Worm (Caenorhabditis elegans) whole organism, young adult: ENCODE data around the gene C32D5.11.

Experiments
- B0336.3 ChIP-seq: fragments of 200-800 bp; sonication (Bioruptor generic); IDR thresholded peaks from 2 replicates; pipeline ENCODE4 v1.3.6; 2022; ENCODE audit warnings: missing genetic modification characterization, missing compliant biosample characterization
- F22D6.2 ChIP-seq: sonication (generic microtip); optimal IDR thresholded peaks from 2 replicates; lab custom pipeline; 2016; ENCODE audit warnings: mild to moderate bottlenecking, missing genetic modification characterization, missing compliant biosample characterization
- F57A8.1 ChIP-seq: fragments of 200-800 bp; sonication (Bioruptor generic); optimal IDR thresholded peaks from 2 replicates; lab custom pipeline; 2018; ENCODE audit warnings: mild to moderate bottlenecking, missing genetic modification characterization, moderate library complexity, missing compliant biosample characterization
- atf-7 ChIP-seq: sonication (generic microtip); optimal IDR thresholded peaks from 2 replicates; lab custom pipeline; 2017; ENCODE audit warnings: mild to moderate bottlenecking, missing genetic modification characterization, missing compliant biosample characterization
- athp-1 ChIP-seq: sonication (generic microtip); optimal IDR thresholded peaks from 2 replicates; lab custom pipeline; 2017; ENCODE audit warnings: mild to moderate bottlenecking, missing genetic modification characterization, missing compliant biosample characterization
- attf-6 ChIP-seq: fragments of 200-800 bp; sonication (Bioruptor generic); IDR thresholded peaks from 2 replicates; pipeline ENCODE4 v1.3.6; 2022; ENCODE audit warnings: missing genetic modification reagents, missing genetic modification characterization, missing compliant biosample characterization
- cebp-1 ChIP-seq, 2 experiments: fragments of 200-800 bp in 1 of 2; sonication (Bioruptor generic) in 1 of 2; sonication (generic microtip) in 1 of 2; IDR thresholded peaks in 1 of 2; optimal IDR thresholded peaks in 1 of 2; 2 replicates each; pipeline versions ENCODE4 v1.3.6 to Lab custom; 2017 to 2022; ENCODE audit warnings: missing compliant biosample characterization in 2 of 2, missing genetic modification characterization in 2 of 2, mild to moderate bottlenecking in 1 of 2, missing genetic modification reagents in 1 of 2, moderate library complexity in 1 of 2
- ceh-79 ChIP-seq: sonication (generic microtip); optimal IDR thresholded peaks from 2 replicates; lab custom pipeline; 2017; ENCODE audit warnings: mild to moderate bottlenecking, missing genetic modification characterization, missing compliant biosample characterization
- die-1 ChIP-seq: sonication (generic microtip); optimal IDR thresholded peaks from 2 replicates; lab custom pipeline; 2016; ENCODE audit warnings: missing genotype, mild to moderate bottlenecking, missing genetic modification characterization, missing compliant biosample characterization
- let-526 ChIP-seq: fragments of 200-800 bp; sonication (Bioruptor generic); IDR thresholded peaks from 2 replicates; pipeline ENCODE4 v1.3.6; 2022; ENCODE audit warnings: missing genetic modification reagents, missing genetic modification characterization, missing compliant biosample characterization
- nhr-90 ChIP-seq: sonication (generic microtip); optimal IDR thresholded peaks from 2 replicates; lab custom pipeline; 2016; ENCODE audit warnings: missing genotype, mild to moderate bottlenecking, missing genetic modification characterization, missing compliant biosample characterization
- unc-62 ChIP-seq: fragments of 150-350 bp; optimal IDR thresholded peaks from 2 replicates; lab custom pipeline; 2014; ENCODE audit warnings: missing biosample characterization, missing genetic modification reagents, missing genetic modification characterization
- ztf-25 ChIP-seq: fragments of 200-800 bp; sonication (Bioruptor generic); IDR thresholded peaks from 2 replicates; pipeline ENCODE4 v1.3.6; 2022; ENCODE audit warnings: missing genetic modification reagents, missing genetic modification characterization, missing compliant biosample characterization

DNA sequence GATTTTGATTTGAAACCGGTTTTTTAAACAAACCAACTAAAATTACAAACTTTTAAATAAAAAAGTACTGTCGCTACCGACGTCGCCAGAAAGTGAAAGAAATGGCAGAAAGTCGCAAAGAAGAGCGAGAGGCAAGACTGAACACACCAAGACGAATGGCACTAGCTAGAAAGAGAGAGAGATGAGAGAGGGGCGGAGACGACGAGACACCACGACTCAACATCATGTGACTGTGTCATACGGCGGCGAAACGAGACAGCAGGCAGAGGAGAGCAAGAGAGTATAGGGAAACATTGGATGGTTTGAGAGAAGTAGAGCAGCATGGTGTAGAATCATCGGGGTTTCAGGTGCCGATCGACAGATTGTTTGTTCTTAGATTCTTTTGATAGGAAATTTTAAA is 6.9 kb downstream of the C32D5.11 start:
- no peak for TF ChIP-seq F57A8.1 (GFP tag; lab: Kevin White, UChicago)
- TF ChIP-seq attf-6 (GFP tag; lab: Robert Waterston, UW), result no peak
- no peak for TF ChIP-seq B0336.3 (GFP tag; lab: Robert Waterston, UW)
- no peak for TF ChIP-seq nhr-90
- peak; percentile 73 for TF ChIP-seq atf-7
- TF ChIP-seq cebp-1 (GFP tag; IDR thresholded peaks at IDR 0.05; lab: Robert Waterston, UW), result peak; percentile 65
- TF ChIP-seq cebp-1 (tag; optimal IDR thresholded peaks at IDR 0.05; lab: Kevin White, UChicago), result peak; percentile 87
- TF ChIP-seq ceh-79 (tag; lab: Kevin White, UChicago), result no peak
- no peak for TF ChIP-seq athp-1
- TF ChIP-seq die-1, result peak; percentile 35
- peak; percentile 52 for TF ChIP-seq F22D6.2
- peak; percentile 75; the same call in 1 of the 2 replicates for TF ChIP-seq let-526
- no peak for TF ChIP-seq ztf-25 (GFP tag; lab: Robert Waterston, UW)
- peak; percentile 88 for TF ChIP-seq unc-62 (GFP tag; lab: Kevin White, UChicago)
